Worm (Caenorhabditis elegans) whole organism, L3 larva: Measurements from ENCODE around the gene sym-3.

Experiments
- elt-2 ChIP-seq: sonication (generic microtip); optimal IDR thresholded peaks from 2 replicates; lab custom pipeline; 2016; ENCODE audit warnings: missing genetic modification reagents, mild to moderate bottlenecking, missing genetic modification characterization, missing compliant biosample characterization
- pqm-1 ChIP-seq: fragments of 150-350 bp; optimal IDR thresholded peaks from 2 replicates; lab custom pipeline; 2017; ENCODE audit warnings: missing biosample characterization, missing genetic modification characterization, inconsistent platforms

- no peak for TF ChIP-seq pqm-1
- TF ChIP-seq elt-2 (tag; lab: Kevin White, UChicago) = no peak
Observed at ce11 chrX:5816346-5816745, 42.8 kb downstream of the sym-3 start.
